Worm (Caenorhabditis elegans): ENCODE measurements around the gene cpt-6.

DNA sequence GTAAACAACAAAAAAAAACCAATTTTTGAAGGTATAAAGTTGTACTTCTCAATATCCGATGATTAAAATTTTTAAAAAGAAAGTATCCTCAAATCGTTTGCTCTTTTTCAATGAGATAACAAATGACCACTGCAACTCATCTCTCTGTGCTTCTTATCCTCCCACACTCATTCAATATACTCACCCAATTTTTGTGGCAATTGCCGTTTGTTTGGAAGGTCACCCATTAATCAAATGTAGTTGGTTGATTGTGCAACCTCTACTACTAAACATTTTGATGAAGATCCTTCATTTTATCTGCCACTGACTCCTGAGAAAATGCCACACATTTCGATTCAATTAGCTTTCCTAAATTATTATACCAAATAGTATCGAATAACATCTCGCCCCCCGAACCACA lies 26.0 kb downstream of the cpt-6 start:
- no peak for TF ChIP-seq R02D3.7 (tag; optimal IDR thresholded peaks at IDR 0.05)
- no peak for TF ChIP-seq unc-39 (tag; optimal IDR thresholded peaks at IDR 0.05)
- TF ChIP-seq ceh-82 (tag; optimal IDR thresholded peaks at IDR 0.05): no peak

Data from whole organism, L4 larva.